Fruit fly (Drosophila melanogaster): ENCODE data around the gene CG7083.
A peak's percentile ranks its signal among the peaks of the same experiment; 100 is the strongest.

Gene CG7083

DNA sequence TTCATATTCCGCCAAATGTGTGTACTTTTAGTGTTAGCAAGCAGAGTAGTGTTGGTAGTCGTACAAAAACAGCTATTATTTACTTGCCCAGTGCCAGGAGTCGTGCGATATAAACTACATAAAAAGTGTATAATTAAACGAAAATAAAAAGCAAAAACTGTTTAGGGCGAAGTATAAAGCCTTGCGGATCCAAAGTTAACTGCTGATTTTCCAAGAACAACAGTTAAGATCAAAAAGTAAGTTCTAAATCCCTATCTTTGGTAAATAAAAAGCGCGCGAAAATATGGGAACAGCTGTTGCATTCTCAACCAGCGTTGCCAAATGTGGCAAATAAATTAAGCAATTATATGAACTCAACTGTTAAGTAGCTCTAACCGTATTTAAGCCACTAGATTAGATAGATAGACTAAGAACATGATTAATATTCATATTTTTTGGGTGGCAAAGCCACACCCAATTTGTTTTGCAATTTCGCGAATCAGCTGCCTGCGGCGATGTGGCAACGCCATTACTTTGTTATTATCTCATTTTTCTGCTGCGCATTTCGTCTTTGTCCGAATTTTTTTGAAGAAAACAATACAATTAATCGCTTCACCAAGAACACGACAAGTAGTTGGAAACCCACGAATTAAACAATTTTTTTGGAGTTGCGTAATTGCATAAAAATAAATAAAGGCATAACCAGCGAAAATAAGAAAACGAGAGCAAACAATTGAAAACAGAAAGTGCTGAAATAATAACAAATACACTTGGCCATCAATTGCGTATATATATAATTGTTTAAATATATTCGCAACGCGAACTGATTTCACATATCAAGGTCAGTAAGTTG, at the start of gene CG7083, which contains the start of gene Prim1:
Gene CG7083, plus strand, starts transcription at position 522 of the 832 bp plus-strand sequence.
Gene Prim1, plus strand, starts transcription at position 51 of the 832 bp plus-strand sequence.
- TF ChIP-seq CG34367 (tag; optimal IDR thresholded peaks at IDR 0.05), result peak; percentile 49
- peak; percentile 44; the same call in 2 of the 3 replicates for TF ChIP-seq CG4496 (GFP tag; IDR thresholded peaks at IDR 0.05)
- no peak for TF ChIP-seq D1 (tag; optimal IDR thresholded peaks at IDR 0.05)
- peak; percentile 26 for TF ChIP-seq Snoo (tag; optimal IDR thresholded peaks at IDR 0.05)
- TF ChIP-seq CG8159 (tag; optimal IDR thresholded peaks at IDR 0.05), result peak; percentile 57
- TF ChIP-seq CG8301 (tag; optimal IDR thresholded peaks at IDR 0.05), result peak; percentile 28
- no peak for TF ChIP-seq EcR (GFP tag; optimal IDR thresholded peaks at IDR 0.05)
- TF ChIP-seq CG17806 (tag; optimal IDR thresholded peaks at IDR 0.05), result peak; percentile 38
- TF ChIP-seq Pif1A (GFP tag; optimal IDR thresholded peaks at IDR 0.05), result peak; percentile 68
- peak; percentile 44 for TF ChIP-seq CG15710 (tag; optimal IDR thresholded peaks at IDR 0.05)
- TF ChIP-seq gl (tag; optimal IDR thresholded peaks at IDR 0.05), result no peak

DNA sequence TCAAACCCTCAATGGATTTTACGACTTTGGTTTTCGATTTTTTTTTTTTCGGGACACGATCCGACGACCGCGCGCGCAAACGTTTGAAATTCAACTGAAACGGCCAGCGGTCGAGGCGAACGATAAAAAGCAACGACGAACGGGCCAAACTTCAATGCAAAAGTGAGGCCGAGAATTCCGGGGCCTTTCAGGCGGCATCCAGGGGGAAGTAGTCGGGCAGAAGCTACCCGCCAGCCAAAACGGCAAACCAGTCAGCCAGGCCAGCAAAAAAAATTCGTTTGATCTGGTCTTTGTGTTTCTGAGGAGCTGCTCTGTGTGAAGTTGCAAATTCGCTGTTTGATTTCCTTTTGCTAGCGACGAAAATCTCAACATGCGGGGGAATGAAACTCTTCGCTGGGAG, 45.4 kb upstream of the CG7083 start, which contains the start of gene CG7201:
Gene CG7201, minus strand, starts transcription at position 101 of the 400 bp plus-strand sequence.
- no peak for TF ChIP-seq CG9948 (tag; optimal IDR thresholded peaks at IDR 0.05)
- peak; percentile 4; the same call in 1 of the 2 replicates for TF ChIP-seq rn (GFP tag; IDR thresholded peaks at IDR 0.05)
- TF ChIP-seq CG15710 (tag; optimal IDR thresholded peaks at IDR 0.05), result no peak
- TF ChIP-seq CG4496 (GFP tag; IDR thresholded peaks at IDR 0.05), result 0 out of 3 replicates have a peak, but pooled peaks have one; percentile 16
- TF ChIP-seq CG14655 (GFP tag; optimal IDR thresholded peaks at IDR 0.05), result no peak

DNA sequence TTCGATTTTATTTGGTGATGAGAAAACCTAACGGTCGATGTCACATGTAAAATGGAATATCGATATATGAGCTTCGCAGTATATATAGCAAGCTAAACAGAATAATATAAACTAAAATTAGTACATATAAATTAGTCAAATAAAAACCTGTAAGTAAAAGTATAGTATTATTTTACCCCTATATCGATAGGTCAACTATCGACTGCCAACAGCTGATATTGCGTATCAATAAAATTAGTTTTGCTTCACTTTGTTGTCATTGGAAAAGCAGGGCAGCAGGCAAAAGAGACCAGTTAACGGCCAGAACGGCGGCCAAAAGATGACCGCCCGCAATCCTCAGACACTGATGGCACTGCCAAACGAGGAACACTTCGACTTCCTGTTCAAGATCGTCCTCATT, 43.6 kb upstream of the CG7083 start, which contains the start of gene Rab19:
Gene Rab19, plus strand, starts transcription at position 78 of the 400 bp plus-strand sequence.
- peak; percentile 46 for TF ChIP-seq EcR (GFP tag; optimal IDR thresholded peaks at IDR 0.05)
- TF ChIP-seq rn (GFP tag; IDR thresholded peaks at IDR 0.05), result no peak

DNA sequence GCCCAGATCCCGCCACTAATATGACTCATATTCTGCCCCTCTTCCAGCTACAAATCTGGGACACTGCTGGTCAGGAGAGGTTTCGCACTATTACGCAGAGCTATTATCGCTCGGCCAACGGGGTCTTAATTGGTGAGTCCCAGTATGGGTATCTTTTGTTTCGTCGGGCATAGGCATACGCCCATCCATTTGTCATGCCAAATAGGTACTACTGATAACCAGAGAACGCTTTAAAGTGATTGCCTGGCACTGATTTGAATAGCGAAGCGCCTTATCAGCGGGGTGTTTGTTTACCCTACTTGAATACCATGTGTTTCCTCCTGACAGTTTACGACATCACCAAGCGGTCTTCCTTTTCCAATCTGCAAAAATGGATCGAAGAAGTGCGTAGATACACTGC, 43.1 kb upstream of the CG7083 start:
- TF ChIP-seq CG13204 (GFP tag; optimal IDR thresholded peaks at IDR 0.05) (no peak), Pif1A (GFP tag; optimal IDR thresholded peaks at IDR 0.05) (no peak), CG12605 (GFP tag; IDR thresholded peaks at IDR 0.05) (no peak), CG4496 (GFP tag; IDR thresholded peaks at IDR 0.05) (no peak), fd96Ca (GFP tag; IDR thresholded peaks at IDR 0.05) (no peak), CG10348 (GFP tag; IDR thresholded peaks at IDR 0.05) (no peak), CG34367 (tag; optimal IDR thresholded peaks at IDR 0.05) (no peak), CG14655 (GFP tag; optimal IDR thresholded peaks at IDR 0.05) (no peak), CG17806 (tag; optimal IDR thresholded peaks at IDR 0.05) (no peak), D1 (tag; optimal IDR thresholded peaks at IDR 0.05) (no peak), CG15710 (tag; optimal IDR thresholded peaks at IDR 0.05) (no peak), CG32121 (GFP tag; IDR thresholded peaks at IDR 0.05) (no peak), Snoo (tag; optimal IDR thresholded peaks at IDR 0.05) (no peak), CG8159 (tag; optimal IDR thresholded peaks at IDR 0.05) (no peak), gl (tag; optimal IDR thresholded peaks at IDR 0.05) (no peak)

DNA sequence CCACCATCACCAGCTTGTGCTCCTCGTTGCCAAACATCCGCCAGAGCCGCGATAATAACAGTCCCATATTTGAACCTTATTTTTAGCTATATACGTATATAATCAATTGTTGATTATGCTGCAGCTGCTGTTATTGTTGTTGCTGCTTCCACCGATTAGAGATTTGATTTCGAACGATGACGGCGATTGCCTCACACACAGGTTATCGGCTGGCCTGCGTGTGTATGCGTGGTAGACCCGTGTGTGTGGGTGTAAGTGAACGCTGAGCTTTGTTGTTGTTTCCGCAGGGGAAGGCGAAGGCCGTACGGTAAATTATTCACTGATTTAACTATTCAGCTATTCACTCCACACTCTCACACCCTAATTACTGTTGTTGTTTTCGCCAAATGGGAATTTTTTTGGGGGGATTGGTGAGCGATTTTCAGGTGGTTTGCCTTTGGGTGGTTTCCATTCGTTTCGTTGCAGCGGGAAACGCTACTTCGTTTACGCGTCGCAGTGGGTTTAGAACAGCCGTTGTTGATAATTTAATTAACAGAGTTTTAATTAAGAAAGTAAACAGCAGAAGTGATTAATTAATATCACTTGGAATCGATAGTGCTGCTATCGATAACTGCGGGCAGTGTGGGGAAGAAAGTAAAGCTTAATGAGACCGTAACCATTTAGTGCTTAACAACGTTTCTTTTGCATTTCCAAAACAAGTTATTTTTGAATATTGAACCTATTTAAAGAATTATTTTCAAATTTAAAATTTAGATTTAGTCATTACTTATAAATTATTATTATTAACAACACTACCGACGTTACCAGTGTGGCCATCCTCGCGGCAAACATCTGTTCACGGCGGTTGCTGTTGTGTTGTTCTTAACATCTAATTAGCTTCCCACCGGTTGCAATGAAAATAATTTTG, 41.1 kb upstream of the CG7083 start, which contains the start of the genes Arl5 and CG13671:
Gene Arl5, minus strand, starts transcription at position 616 of the 907 bp plus-strand sequence.
Gene CG13671, plus strand, starts transcription at position 841 of the 907 bp plus-strand sequence.
- no peak for TF ChIP-seq D1 (tag; optimal IDR thresholded peaks at IDR 0.05)
- TF ChIP-seq fd96Ca (GFP tag; IDR thresholded peaks at IDR 0.05), result peak; percentile 80
- TF ChIP-seq CG12605 (GFP tag; IDR thresholded peaks at IDR 0.05), result peak; percentile 54
- peak; percentile 68 for TF ChIP-seq CG17806 (tag; optimal IDR thresholded peaks at IDR 0.05)
- TF ChIP-seq CG8159 (tag; optimal IDR thresholded peaks at IDR 0.05), result peak; percentile 54
- 0 out of 2 replicates have a peak, but pooled peaks have one; percentile 7 for TF ChIP-seq rn (GFP tag; IDR thresholded peaks at IDR 0.05)
- no peak for TF ChIP-seq CG13204 (GFP tag; optimal IDR thresholded peaks at IDR 0.05)
- TF ChIP-seq CG9948 (tag; optimal IDR thresholded peaks at IDR 0.05), result peak; percentile 41
- TF ChIP-seq Snoo (tag; optimal IDR thresholded peaks at IDR 0.05), result peak; percentile 53
- TF ChIP-seq CG4496 (GFP tag; IDR thresholded peaks at IDR 0.05), result peak; percentile 72; the same call in 1 of the 3 replicates
- no peak for TF ChIP-seq gl (tag; optimal IDR thresholded peaks at IDR 0.05)
- peak; percentile 58; the same call in 1 of the 2 replicates for TF ChIP-seq CG32121 (GFP tag; IDR thresholded peaks at IDR 0.05)
- TF ChIP-seq CG15710 (tag; optimal IDR thresholded peaks at IDR 0.05), result peak; percentile 39
- TF ChIP-seq CG14655 (GFP tag; optimal IDR thresholded peaks at IDR 0.05), result no peak
- peak; percentile 5 for TF ChIP-seq EcR (GFP tag; optimal IDR thresholded peaks at IDR 0.05)
- TF ChIP-seq Ets98B (GFP tag; IDR thresholded peaks at IDR 0.05), result peak; percentile 59
- peak; percentile 37 for TF ChIP-seq CG8301 (tag; optimal IDR thresholded peaks at IDR 0.05)

DNA sequence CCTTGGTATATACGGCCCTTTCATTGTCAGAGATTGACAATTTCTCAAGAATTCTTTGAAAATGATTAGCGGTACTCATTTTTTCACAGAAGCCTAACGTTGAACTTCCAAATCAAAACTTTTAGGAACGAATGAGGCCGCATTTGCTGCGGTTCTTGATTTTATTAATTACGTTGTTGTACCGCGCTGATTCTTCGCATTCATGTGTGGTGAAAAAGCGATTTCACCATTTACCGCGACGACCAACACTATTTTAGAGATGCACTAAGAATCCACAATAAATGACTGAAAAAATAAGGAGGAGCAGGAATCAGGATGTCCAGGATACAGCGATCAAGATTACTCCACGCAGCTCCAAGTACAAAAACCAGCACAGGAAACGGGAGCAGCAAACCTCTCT, 36.7 kb upstream of the CG7083 start, which contains the start of the genes CG7194 and Sbp2:
Gene CG7194, minus strand, starts transcription at position 148 of the 400 bp plus-strand sequence.
Gene Sbp2, plus strand, starts transcription at position 246 of the 400 bp plus-strand sequence.
- TF ChIP-seq rn (GFP tag; IDR thresholded peaks at IDR 0.05) (no peak), gl (tag; optimal IDR thresholded peaks at IDR 0.05) (peak; percentile 6)

Measured in whole organism, pupa.